Fruit fly (Drosophila melanogaster) whole organism, prepupa: ENCODE measurements around the gene CG13724.

Source experiments
- CG10631 ChIP-seq: fragments of 200-800 bp; sonication (Bioruptor generic); optimal IDR thresholded peaks from 2 replicates; lab custom pipeline; 2016; ENCODE audit warnings: missing biosample characterization, missing genetic modification characterization
- CG10669 ChIP-seq: fragments of 200-800 bp; sonication (Bioruptor generic); optimal IDR thresholded peaks from 3 replicates; lab custom pipeline; 2018; ENCODE audit warnings: missing biosample characterization, mild to moderate bottlenecking, missing genetic modification characterization, moderate library complexity
- CG11294 ChIP-seq: fragments of 200-800 bp; sonication (Bioruptor generic); IDR thresholded peaks from 2 replicates; pipeline ENCODE4 v1.3.6; 2022; ENCODE audit warnings: missing biosample characterization, missing genetic modification characterization
- CG11762 ChIP-seq: fragments of 200-800 bp; sonication (Bioruptor generic); optimal IDR thresholded peaks from 3 replicates; lab custom pipeline; 2016; ENCODE audit warnings: missing biosample characterization, missing genetic modification characterization; ENCODE audit not compliant: insufficient read depth
- CG11902 ChIP-seq: fragments of 200-800 bp; sonication (Bioruptor generic); optimal IDR thresholded peaks from 3 replicates; lab custom pipeline; 2016; ENCODE audit warnings: missing biosample characterization, missing genetic modification characterization
- CG1621 ChIP-seq: fragments of 200-800 bp; sonication (Bioruptor generic); optimal IDR thresholded peaks from 3 replicates; lab custom pipeline; 2018; ENCODE audit warnings: missing biosample characterization, mild to moderate bottlenecking, missing genetic modification characterization
- CG16779 ChIP-seq: fragments of 200-800 bp; sonication (Bioruptor generic); optimal IDR thresholded peaks from 3 replicates; lab custom pipeline; 2017; ENCODE audit warnings: missing biosample characterization, mild to moderate bottlenecking, missing genetic modification characterization
- CG3032 ChIP-seq: fragments of 200-800 bp; optimal IDR thresholded peaks from 2 replicates; lab custom pipeline; 2019; ENCODE audit warnings: missing biosample characterization, mild to moderate bottlenecking, missing genetic modification characterization, moderate library complexity
- CG31627 ChIP-seq: fragments of 200-800 bp; sonication (Bioruptor generic); optimal IDR thresholded peaks from 3 replicates; lab custom pipeline; 2016; ENCODE audit warnings: missing biosample characterization, missing genetic modification characterization
- CG32006 ChIP-seq: fragments of 200-800 bp; sonication (Bioruptor generic); optimal IDR thresholded peaks from 3 replicates; lab custom pipeline; 2017; ENCODE audit warnings: missing biosample characterization, mild to moderate bottlenecking, missing genetic modification characterization
- CG34406 ChIP-seq: fragments of 200-800 bp; sonication (Bioruptor generic); optimal IDR thresholded peaks from 3 replicates; lab custom pipeline; 2016; ENCODE audit warnings: missing biosample characterization, missing genetic modification characterization
- CG6276 ChIP-seq: fragments of 200-800 bp; sonication (Bioruptor generic); optimal IDR thresholded peaks from 2 replicates; lab custom pipeline; 2017; ENCODE audit warnings: missing biosample characterization, mild to moderate bottlenecking, missing genetic modification characterization
- CG6854 ChIP-seq: fragments of 200-800 bp; sonication (Bioruptor generic); optimal IDR thresholded peaks from 2 replicates; lab custom pipeline; 2017; ENCODE audit warnings: missing biosample characterization, mild to moderate bottlenecking, missing genetic modification characterization
- CG8632 ChIP-seq: fragments of 200-800 bp; sonication (Bioruptor generic); optimal IDR thresholded peaks from 3 replicates; lab custom pipeline; 2016; ENCODE audit warnings: missing biosample characterization, missing genetic modification characterization
- CG9139 ChIP-seq: fragments of 200-800 bp; sonication (Bioruptor generic); optimal IDR thresholded peaks from 3 replicates; lab custom pipeline; 2017; ENCODE audit warnings: missing biosample characterization, mild to moderate bottlenecking, missing genetic modification characterization
- Eip75B ChIP-seq: fragments of 200-800 bp; sonication (Bioruptor generic); optimal IDR thresholded peaks from 3 replicates; lab custom pipeline; 2016; ENCODE audit warnings: missing biosample characterization, missing genetic modification characterization
- Eip78C ChIP-seq: fragments of 200-800 bp; sonication (Bioruptor generic); peaks from one replicate; lab custom pipeline; 2016; ENCODE audit warnings: missing biosample characterization, missing genetic modification characterization
- Gug ChIP-seq: fragments of 200-800 bp; sonication (Bioruptor generic); IDR thresholded peaks from 2 replicates; pipeline ENCODE4 v1.3.6; 2022; ENCODE audit warnings: missing biosample characterization, missing genetic modification characterization
- Hr38 ChIP-seq: sonication (Bioruptor generic); optimal IDR thresholded peaks from 2 replicates; lab custom pipeline; 2016; ENCODE audit warnings: missing biosample characterization, missing genetic modification characterization
- Hr39 ChIP-seq: fragments of 200-800 bp; sonication (Bioruptor generic); optimal IDR thresholded peaks from 2 replicates; lab custom pipeline; 2016; ENCODE audit warnings: missing biosample characterization, missing genetic modification characterization
- Hr4 ChIP-seq: fragments of 200-800 bp; sonication (Bioruptor generic); optimal IDR thresholded peaks from 3 replicates; lab custom pipeline; 2016; ENCODE audit warnings: missing biosample characterization, missing genetic modification characterization
- OdsH ChIP-seq: fragments of 200-800 bp; sonication (Bioruptor generic); optimal IDR thresholded peaks from 3 replicates; lab custom pipeline; 2016; ENCODE audit warnings: missing biosample characterization, missing genetic modification characterization
- Smox ChIP-seq: fragments of 200-800 bp; sonication (Bioruptor generic); optimal IDR thresholded peaks from 3 replicates; lab custom pipeline; 2016; ENCODE audit warnings: missing biosample characterization, missing genetic modification characterization
- Sox102F ChIP-seq: fragments of 200-800 bp; sonication (Bioruptor generic); optimal IDR thresholded peaks from 2 replicates; lab custom pipeline; 2016; ENCODE audit warnings: missing biosample characterization, mild to moderate bottlenecking, missing genetic modification characterization
- Sox14 ChIP-seq: fragments of 200-800 bp; sonication (Bioruptor generic); optimal IDR thresholded peaks from 3 replicates; lab custom pipeline; 2016; ENCODE audit warnings: missing biosample characterization, missing genetic modification characterization
- Sox15 ChIP-seq: fragments of 200-800 bp; sonication (Bioruptor generic); optimal IDR thresholded peaks from 3 replicates; lab custom pipeline; 2016; ENCODE audit warnings: missing biosample characterization, missing genetic modification characterization
- acj6 ChIP-seq: fragments of 200-800 bp; sonication (Bioruptor generic); optimal IDR thresholded peaks from 3 replicates; lab custom pipeline; 2016; ENCODE audit warnings: missing biosample characterization, missing genetic modification characterization
- dac ChIP-seq: fragments of 200-800 bp; sonication (Bioruptor generic); optimal IDR thresholded peaks from 2 replicates; lab custom pipeline; 2017; ENCODE audit warnings: missing biosample characterization, mild to moderate bottlenecking, missing genetic modification characterization
- eg ChIP-seq: fragments of 200-800 bp; sonication (Bioruptor generic); IDR thresholded peaks from 3 replicates; pipeline ENCODE4 v1.3.6; 2022; ENCODE audit warnings: missing biosample characterization, missing genetic modification characterization
- esn ChIP-seq: fragments of 200-800 bp; sonication (Bioruptor generic); optimal IDR thresholded peaks from 2 replicates; lab custom pipeline; 2016; ENCODE audit warnings: missing biosample characterization, mild to moderate bottlenecking, missing genetic modification characterization, moderate library complexity
- fd85E ChIP-seq: fragments of 200-800 bp; sonication (Bioruptor generic); optimal IDR thresholded peaks from 3 replicates; lab custom pipeline; 2016; ENCODE audit warnings: missing biosample characterization, missing genetic modification characterization
- fkh ChIP-seq: fragments of 200-800 bp; sonication (Bioruptor generic); optimal IDR thresholded peaks from 3 replicates; lab custom pipeline; 2017; ENCODE audit warnings: missing biosample characterization, mild to moderate bottlenecking, missing genetic modification characterization, moderate library complexity
- pdm3 ChIP-seq: fragments of 200-800 bp; sonication (Bioruptor generic); optimal IDR thresholded peaks from 3 replicates; lab custom pipeline; 2016; ENCODE audit warnings: missing biosample characterization, missing genetic modification characterization
- spab ChIP-seq: fragments of 200-800 bp; sonication (Bioruptor generic); optimal IDR thresholded peaks from 2 replicates; lab custom pipeline; 2017; ENCODE audit warnings: missing biosample characterization, mild to moderate bottlenecking, missing genetic modification characterization, missing genetic modification reagents
- svp ChIP-seq: fragments of 200-800 bp; sonication (Bioruptor generic); peaks from one replicate; lab custom pipeline; 2016; ENCODE audit warnings: missing biosample characterization, missing genetic modification characterization
- topi ChIP-seq: fragments of 200-800 bp; sonication (Bioruptor generic); optimal IDR thresholded peaks from 3 replicates; lab custom pipeline; 2016; ENCODE audit warnings: missing biosample characterization, missing genetic modification characterization

CG13724 gene

dm6 chr3L:17349604-17350003 is 27.0 kb downstream of the CG13724 start, which contains the start of gene Mip:
Gene Mip (minus strand): TSS chr3L:17349666.
- TF ChIP-seq fkh (no peak), Sox14 (GFP tag; lab: Kevin White, UChicago) (no peak), CG32006 (no peak), CG16779 (tag; lab: Kevin White, UChicago) (no peak), dac (no peak), eg (GFP tag; lab: Robert Waterston, UW) (no peak), CG10631 (GFP tag; lab: Kevin White, UChicago) (no peak), CG9139 (GFP tag; lab: Kevin White, UChicago) (no peak), Gug (GFP tag; lab: Robert Waterston, UW) (no peak), spab (no peak), svp (GFP tag; lab: Kevin White, UChicago) (no peak), Smox (GFP tag; lab: Kevin White, UChicago) (no peak), CG6854 (no peak), CG11294 (GFP tag; lab: Robert Waterston, UW) (no peak), Hr38 (no peak), CG34406 (GFP tag; lab: Kevin White, UChicago) (no peak)

DNA sequence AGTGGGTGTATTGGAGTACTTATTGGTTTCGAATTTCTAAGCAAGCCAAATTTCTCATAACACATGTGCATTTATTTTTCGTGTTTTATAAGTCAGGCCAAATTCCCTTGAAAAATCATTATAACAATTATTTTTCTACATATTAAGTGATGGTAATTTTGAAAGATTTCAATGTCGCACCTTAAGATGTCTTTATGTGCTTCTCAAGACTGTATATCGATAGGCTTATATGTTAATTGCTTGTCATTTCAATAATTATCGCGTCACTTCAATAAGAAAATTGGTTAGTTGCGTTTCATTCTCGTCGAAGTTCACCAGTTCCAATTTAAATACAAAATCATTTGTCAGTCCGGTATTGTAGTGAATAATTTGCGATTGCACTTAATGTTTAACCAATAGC is 28.9 kb downstream of the CG13724 start, which contains the start of gene CG7692:
Gene CG7692 (plus strand): TSS at position 301 of the 400 bp plus-strand sequence.
- TF ChIP-seq Eip78C (no peak), CG16779 (tag; lab: Kevin White, UChicago) (no peak), CG10669 (GFP tag; lab: Kevin White, UChicago) (no peak)

dm6 chr3L:17352812-17353211 is 30.2 kb downstream of the CG13724 start:
- TF ChIP-seq Sox14 (GFP tag; lab: Kevin White, UChicago), result no peak
- no peak for TF ChIP-seq Sox102F (GFP tag; lab: Kevin White, UChicago)
- no peak for TF ChIP-seq Hr4 (GFP tag; lab: Kevin White, UChicago)
- no peak for TF ChIP-seq CG32006
- TF ChIP-seq CG10631 (GFP tag; lab: Kevin White, UChicago), result no peak
- TF ChIP-seq Eip78C, result no peak
- no peak for TF ChIP-seq Hr39 (GFP tag; lab: Kevin White, UChicago)
- no peak for TF ChIP-seq acj6
- no peak for TF ChIP-seq CG10669 (GFP tag; lab: Kevin White, UChicago)
- TF ChIP-seq Eip75B (GFP tag; lab: Kevin White, UChicago), result no peak
- TF ChIP-seq Smox (GFP tag; lab: Kevin White, UChicago), result no peak
- no peak for TF ChIP-seq OdsH (GFP tag; lab: Kevin White, UChicago)
- no peak for TF ChIP-seq esn (GFP tag; lab: Kevin White, UChicago)
- TF ChIP-seq pdm3 (GFP tag; lab: Kevin White, UChicago), result no peak
- TF ChIP-seq Sox15 (GFP tag; lab: Kevin White, UChicago), result no peak

- no peak for TF ChIP-seq esn (GFP tag; lab: Kevin White, UChicago)
- TF ChIP-seq acj6, result no peak
- TF ChIP-seq CG8632 (GFP tag; lab: Kevin White, UChicago), result no peak
- TF ChIP-seq Sox14 (GFP tag; lab: Kevin White, UChicago), result no peak
- no peak for TF ChIP-seq CG6276 (GFP tag; lab: Kevin White, UChicago)
- TF ChIP-seq CG1621 (tag; lab: Kevin White, UChicago), result no peak
- no peak for TF ChIP-seq Smox (GFP tag; lab: Kevin White, UChicago)
- TF ChIP-seq CG32006, result no peak
- no peak for TF ChIP-seq CG31627 (GFP tag; lab: Kevin White, UChicago)
- TF ChIP-seq CG11762, result no peak
- TF ChIP-seq fkh, result no peak
- no peak for TF ChIP-seq CG11902 (GFP tag; lab: Kevin White, UChicago)
- no peak for TF ChIP-seq CG11294 (GFP tag; lab: Robert Waterston, UW)
- TF ChIP-seq Gug (GFP tag; lab: Robert Waterston, UW), result no peak
- TF ChIP-seq CG3032 (tag; lab: Kevin White, UChicago), result no peak
- no peak for TF ChIP-seq fd85E (GFP tag; lab: Kevin White, UChicago)
- TF ChIP-seq topi (GFP tag; lab: Kevin White, UChicago), result no peak
- TF ChIP-seq Hr38, result no peak
Observed at dm6 chr3L:17357431-17357830, 34.8 kb downstream of the CG13724 start.
